Fruit fly (Drosophila melanogaster) whole organism, adult: ENCODE results near the gene SNF4Agamma.

ENCODE experiments used
- CG11617 ChIP-seq: fragments of 200-800 bp; sonication (Bioruptor generic); optimal IDR thresholded peaks from 2 replicates; lab custom pipeline; 2017; ENCODE audit warnings: mild to moderate bottlenecking, missing biosample characterization, missing genetic modification reagents, missing genetic modification characterization
- CG12768 ChIP-seq: fragments of 200-800 bp; sonication (Bioruptor generic); optimal IDR thresholded peaks from 2 replicates; lab custom pipeline; 2017; ENCODE audit warnings: missing biosample characterization, missing genetic modification characterization, mild to moderate bottlenecking, moderate library complexity, missing genetic modification reagents
- CG1620 ChIP-seq: fragments of 200-800 bp; sonication (Bioruptor generic); optimal IDR thresholded peaks from 2 replicates; lab custom pipeline; 2016; ENCODE audit warnings: missing biosample characterization, missing genetic modification characterization
- CG7045 ChIP-seq: fragments of 200-800 bp; sonication (Bioruptor generic); optimal IDR thresholded peaks from 2 replicates; lab custom pipeline; 2017; ENCODE audit warnings: missing biosample characterization, mild to moderate bottlenecking, missing genetic modification characterization
- Clk ChIP-seq: fragments of 200-800 bp; sonication (Bioruptor generic); optimal IDR thresholded peaks from 2 replicates; lab custom pipeline; 2017; ENCODE audit warnings: missing biosample characterization, missing genetic modification characterization
- cic ChIP-seq: fragments of 200-800 bp; sonication (Bioruptor generic); optimal IDR thresholded peaks from 2 replicates; lab custom pipeline; 2017; ENCODE audit warnings: missing biosample characterization, mild to moderate bottlenecking, missing genetic modification characterization, moderate library complexity
- cnc ChIP-seq, 2 experiments: fragments of >200 bp; optimal IDR thresholded peaks; 2 replicates each; lab custom pipeline; 2017
- kay ChIP-seq: fragments of 200-800 bp; sonication (Bioruptor generic); peaks from one replicate; lab custom pipeline; 2016; ENCODE audit warnings: missing biosample characterization, missing genetic modification characterization, borderline replicate concordance
- tj ChIP-seq: fragments of 200-800 bp; sonication (Bioruptor generic); optimal IDR thresholded peaks from 3 replicates; lab custom pipeline; 2017; ENCODE audit warnings: missing biosample characterization, mild to moderate bottlenecking, missing genetic modification characterization, moderate library complexity
- toe ChIP-seq: fragments of 200-800 bp; sonication (Bioruptor generic); optimal IDR thresholded peaks from 2 replicates; lab custom pipeline; 2016; ENCODE audit warnings: missing biosample characterization, missing genetic modification characterization

- TF ChIP-seq cnc (optimal IDR thresholded peaks at IDR 0.05; lab: Kevin White, UChicago) (no peak), toe (no peak), CG12768 (GFP tag; lab: Kevin White, UChicago) (no peak), CG11617 (GFP tag; lab: Kevin White, UChicago) (no peak), CG7045 (no peak), kay (GFP tag; lab: Kevin White, UChicago) (no peak), tj (GFP tag; lab: Kevin White, UChicago) (no peak), cic (GFP tag; lab: Kevin White, UChicago) (no peak), Clk (no peak), CG1620 (GFP tag; lab: Kevin White, UChicago) (no peak)
Measured at dm6 chr3R:21096532-21097143, 43.9 kb upstream of the SNF4Agamma start.
